Fruit fly (Drosophila melanogaster): Measurements from ENCODE around the gene Ype.

The Ype gene

DNA sequence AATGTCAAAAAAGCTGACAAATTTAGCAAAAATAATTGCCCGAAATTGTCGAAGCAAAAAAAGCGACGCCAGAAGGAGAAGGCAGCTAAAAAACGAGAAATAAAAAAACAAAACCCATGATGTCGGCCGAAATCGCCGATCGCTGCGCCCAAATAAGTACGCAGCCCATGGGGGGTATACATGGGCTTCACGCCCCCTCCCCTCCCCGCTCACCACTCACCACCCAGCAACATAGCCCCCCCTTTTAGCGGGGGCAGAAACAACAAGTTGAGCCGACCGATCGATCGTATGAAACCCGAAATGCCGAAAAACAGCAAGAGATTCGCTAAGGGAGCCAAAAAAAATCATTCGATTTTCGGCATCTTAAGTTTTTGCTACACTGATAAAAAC, 8.8 kb upstream of the Ype start (continued):
- TF ChIP-seq chinmo (GFP tag; IDR thresholded peaks at IDR 0.05; ENCODE audit: partially characterized antibody) = peak; percentile 97
- TF ChIP-seq Rfx (GFP tag; IDR thresholded peaks at IDR 0.05) = peak; percentile 5; the same call in 1 of the 2 replicates
- TF ChIP-seq CG6813 (GFP tag; optimal IDR thresholded peaks at IDR 0.05) = no peak
- peak; percentile 49 for TF ChIP-seq B-H2 (GFP tag; optimal IDR thresholded peaks at IDR 0.05)
- peak; percentile 58 for TF ChIP-seq CG13894 (tag; optimal IDR thresholded peaks at IDR 0.05)
- no peak for TF ChIP-seq nmo (GFP tag; optimal IDR thresholded peaks at IDR 0.05)
- TF ChIP-seq H2.0 (GFP tag; IDR thresholded peaks at IDR 0.05) = no peak
- no peak for TF ChIP-seq CG7928 (GFP tag; optimal IDR thresholded peaks at IDR 0.05)
- no peak for TF ChIP-seq CG3281 (GFP tag; optimal IDR thresholded peaks at IDR 0.05)
- peak; percentile 85 for TF ChIP-seq CG6175 (GFP tag; IDR thresholded peaks at IDR 0.05)
- no peak for TF ChIP-seq so (GFP tag; IDR thresholded peaks at IDR 0.05)
- TF ChIP-seq sd (tag; optimal IDR thresholded peaks at IDR 0.05) = peak; percentile 23
- no peak for TF ChIP-seq aop (GFP tag; IDR thresholded peaks at IDR 0.05)
- no peak for TF ChIP-seq CG13123 (GFP tag; optimal IDR thresholded peaks at IDR 0.05)
- peak; percentile 100 for TF ChIP-seq sug (tag; optimal IDR thresholded peaks at IDR 0.05)
- no peak for TF ChIP-seq PHDP (tag; optimal IDR thresholded peaks at IDR 0.05)
- TF ChIP-seq CG16863 (GFP tag; optimal IDR thresholded peaks at IDR 0.05) = no peak
- no peak for TF ChIP-seq corto (GFP tag; optimal IDR thresholded peaks at IDR 0.05)
- no peak for TF ChIP-seq ssp (GFP tag; IDR thresholded peaks at IDR 0.05)
- TF ChIP-seq CG34376 (GFP tag; optimal IDR thresholded peaks at IDR 0.05) = peak; percentile 39
- no peak for TF ChIP-seq CG11398 (GFP tag; optimal IDR thresholded peaks at IDR 0.05)
- peak; percentile 71; the same call in 2 of the 3 replicates for TF ChIP-seq sr (GFP tag; IDR thresholded peaks at IDR 0.05)
- no peak for TF ChIP-seq CG8290 (GFP tag; optimal IDR thresholded peaks at IDR 0.05)
- TF ChIP-seq CG8290 (tag; optimal IDR thresholded peaks at IDR 0.05) = peak in 1 of 2 experiments; percentile 50
- peak; percentile 30; the same call in 1 of the 2 replicates for TF ChIP-seq amos (GFP tag; IDR thresholded peaks at IDR 0.05; ENCODE audit: partially characterized antibody)
- TF ChIP-seq ash1 (GFP tag; optimal IDR thresholded peaks at IDR 0.05) = no peak
- no peak for TF ChIP-seq CG10267 (tag; optimal IDR thresholded peaks at IDR 0.05)
- no peak for TF ChIP-seq sna (GFP tag; IDR thresholded peaks at IDR 0.05; ENCODE audit: partially characterized antibody)
- no peak for TF ChIP-seq Scr (GFP tag; IDR thresholded peaks at IDR 0.05; ENCODE audit: partially characterized antibody)
- TF ChIP-seq ken (GFP tag; IDR thresholded peaks at IDR 0.05) = no peak
- TF ChIP-seq gsb (GFP tag; IDR thresholded peaks at IDR 0.05) = no peak
- peak; percentile 60; the same call in 1 of the 2 replicates for TF ChIP-seq klu (GFP tag; IDR thresholded peaks at IDR 0.05)
- TF ChIP-seq pros (GFP tag; optimal IDR thresholded peaks at IDR 0.05) = no peak
- TF ChIP-seq CG17829 (tag; optimal IDR thresholded peaks at IDR 0.05) = no peak
- peak; percentile 28; the same call in 1 of the 2 replicates for TF ChIP-seq MBD-R2 (GFP tag; IDR thresholded peaks at IDR 0.05)
- no peak for TF ChIP-seq TFAM (GFP tag; optimal IDR thresholded peaks at IDR 0.05)
- TF ChIP-seq NFAT (GFP tag; IDR thresholded peaks at IDR 0.05) = peak; percentile 68
- no peak for TF ChIP-seq CG6689 (GFP tag; IDR thresholded peaks at IDR 0.05)
- no peak for TF ChIP-seq danr (GFP tag; IDR thresholded peaks at IDR 0.05)
- TF ChIP-seq CG3847 (GFP tag; IDR thresholded peaks at IDR 0.05) = no peak
- no peak for TF ChIP-seq CG7745 (tag; optimal IDR thresholded peaks at IDR 0.05)
- TF ChIP-seq crol (GFP tag; IDR thresholded peaks at IDR 0.05) = peak; percentile 99
- TF ChIP-seq abd-A (tag; optimal IDR thresholded peaks at IDR 0.05) = peak; percentile 35
- TF ChIP-seq CG11456 (GFP tag; IDR thresholded peaks at IDR 0.05) = no peak
- TF ChIP-seq sob (GFP tag; IDR thresholded peaks at IDR 0.05) = no peak
